Worm (Caenorhabditis elegans): ENCODE results near the gene acl-14.
A peak's percentile ranks its signal among the peaks of the same experiment; 100 is the strongest.

The acl-14 gene

DNA sequence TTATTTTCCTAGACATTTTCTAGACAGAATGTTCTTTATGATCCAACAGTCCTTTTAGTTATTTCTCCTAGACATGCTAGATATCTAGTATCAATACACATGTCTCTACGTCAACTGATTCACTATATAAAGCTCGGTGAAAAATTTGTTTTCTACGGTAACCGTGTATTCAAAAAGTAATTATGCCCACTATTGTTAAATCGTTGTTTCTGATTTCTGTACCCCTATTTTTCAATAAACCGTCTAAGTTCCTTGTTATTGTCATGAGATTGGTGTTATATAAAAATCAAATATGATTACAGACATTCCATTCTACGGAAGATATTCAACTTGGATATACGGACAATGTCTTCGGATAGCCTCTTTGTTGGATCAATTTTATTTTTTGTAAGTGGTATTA is 19.5 kb upstream of the acl-14 start, which contains the start of gene srx-46:
srx-46 (plus strand) TSS at position 301 of the 400 bp plus-strand sequence.
- TF ChIP-seq ztf-3 (GFP tag; optimal IDR thresholded peaks at IDR 0.05) (no peak), F49E8.2 (tag; optimal IDR thresholded peaks at IDR 0.05; ENCODE audit: insufficient read depth) (no peak), bed-1 (GFP tag; IDR thresholded peaks at IDR 0.05) (no peak)

DNA sequence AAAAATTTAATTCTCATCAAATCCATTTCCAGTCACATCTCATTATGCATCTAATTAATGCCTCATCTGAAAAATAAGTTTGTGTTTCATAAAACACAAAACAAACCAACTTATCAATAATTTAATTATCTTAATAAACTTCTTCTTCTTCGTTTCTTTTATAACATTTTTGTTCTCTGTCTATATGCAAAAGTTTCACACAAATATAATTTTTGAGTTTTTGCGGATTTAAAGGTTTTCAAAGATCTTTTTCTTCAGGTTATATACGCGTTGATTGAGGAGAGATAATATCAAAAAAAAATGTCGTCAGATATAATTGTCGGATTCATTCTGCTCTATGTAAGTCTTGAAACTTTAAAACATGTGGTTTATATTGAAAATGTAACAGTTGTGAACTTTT is 16.3 kb upstream of the acl-14 start, which contains the start of gene srx-47:
srx-47 (plus strand) TSS at position 301 of the 400 bp plus-strand sequence.
- TF ChIP-seq let-607 (tag; optimal IDR thresholded peaks at IDR 0.05) = no peak
- no peak for TF ChIP-seq egl-18 (GFP tag; IDR thresholded peaks at IDR 0.05)
- TF ChIP-seq T26A5.8 (tag; optimal IDR thresholded peaks at IDR 0.05) = no peak
- no peak for TF ChIP-seq ceh-79 (tag; optimal IDR thresholded peaks at IDR 0.05)
- TF ChIP-seq attf-5 (GFP tag; optimal IDR thresholded peaks at IDR 0.05) = no peak
- no peak for TF ChIP-seq lin-54 (GFP tag; optimal IDR thresholded peaks at IDR 0.05)
- no peak for TF ChIP-seq repo-1 (tag; optimal IDR thresholded peaks at IDR 0.05)
- TF ChIP-seq nhr-90 (tag; optimal IDR thresholded peaks at IDR 0.05) = no peak
- TF ChIP-seq sea-2 (GFP tag; IDR thresholded peaks at IDR 0.05) = no peak
- no peak for TF ChIP-seq bed-2 (GFP tag; IDR thresholded peaks at IDR 0.05)
- no peak for TF ChIP-seq lin-26 (GFP tag; IDR thresholded peaks at IDR 0.05)
- no peak for TF ChIP-seq B0035.1 (tag; optimal IDR thresholded peaks at IDR 0.05)
- no peak for TF ChIP-seq tbp1 (GFP tag; optimal IDR thresholded peaks at IDR 0.05)
- no peak for TF ChIP-seq ceh-40 (GFP tag; IDR thresholded peaks at IDR 0.05)
- no peak for TF ChIP-seq unc-62 (GFP tag; optimal IDR thresholded peaks at IDR 0.05)

DNA sequence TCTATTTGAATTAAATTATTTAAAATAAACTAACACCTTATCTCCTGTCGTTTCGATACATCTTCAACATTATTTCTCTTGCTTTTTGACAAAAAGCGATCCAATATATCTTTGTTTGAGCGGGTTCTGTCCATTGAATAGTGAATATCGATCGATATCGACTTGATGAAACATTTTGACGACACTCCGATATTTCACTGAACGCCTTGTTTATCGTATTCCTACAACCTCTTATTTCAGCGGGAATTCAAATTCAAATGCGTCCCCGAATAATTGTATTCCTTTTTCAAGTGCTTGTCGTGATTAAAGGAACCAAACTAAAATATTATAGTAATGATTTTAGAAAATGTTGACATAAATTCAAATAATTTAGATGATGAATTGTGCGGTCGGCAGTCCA is 13.4 kb upstream of the acl-14 start, which contains the start of the genes K07B1.7 and try-5:
K07B1.7 (minus strand) TSS at position 159 of the 400 bp plus-strand sequence.
try-5 (plus strand) TSS at position 241 of the 400 bp plus-strand sequence.
- TF ChIP-seq ccch-3 (GFP tag; optimal IDR thresholded peaks at IDR 0.05) (no peak), B0019.2 (GFP tag; conservative IDR thresholded peaks at IDR 0.05) (no peak), tlf-1 (GFP tag; optimal IDR thresholded peaks at IDR 0.05) (no peak), let-607 (tag; optimal IDR thresholded peaks at IDR 0.05) (no peak), hlh-26 (GFP tag; conservative IDR thresholded peaks at IDR 0.05) (no peak), die-1 (tag; optimal IDR thresholded peaks at IDR 0.05) (no peak), madf-3 (GFP tag; IDR thresholded peaks at IDR 0.05) (no peak), ceh-79 (tag; optimal IDR thresholded peaks at IDR 0.05) (no peak), let-526 (GFP tag; IDR thresholded peaks at IDR 0.05) (no peak), F57A8.1 (GFP tag; optimal IDR thresholded peaks at IDR 0.05) (no peak), lin-35 (GFP tag; optimal IDR thresholded peaks at IDR 0.05) (peak in 1 of 3 experiments; percentile 85), cebp-2 (GFP tag; IDR thresholded peaks at IDR 0.05) (no peak), ceh-58 (GFP tag; IDR thresholded peaks at IDR 0.05) (no peak), attf-5 (GFP tag; optimal IDR thresholded peaks at IDR 0.05) (no peak), ceh-40 (GFP tag; IDR thresholded peaks at IDR 0.05) (no peak), C17E4.6 (GFP tag; IDR thresholded peaks at IDR 0.05) (no peak), nhr-90 (tag; optimal IDR thresholded peaks at IDR 0.05) (no peak), dox-1 (GFP tag; IDR thresholded peaks at IDR 0.05) (no peak), F52B5.7 (tag; optimal IDR thresholded peaks at IDR 0.05) (no peak), nhr-120 (GFP tag; IDR thresholded peaks at IDR 0.05) (no peak), T26A5.8 (tag; optimal IDR thresholded peaks at IDR 0.05) (no peak), hsf-1 (GFP tag; IDR thresholded peaks at IDR 0.05) (no peak), Y53F4B.3 (GFP tag; IDR thresholded peaks at IDR 0.05) (no peak), Y56A3A.18 (GFP tag; IDR thresholded peaks at IDR 0.05) (no peak), him-1 (tag; optimal IDR thresholded peaks at IDR 0.05) (peak; percentile 36), egl-44 (GFP tag; IDR thresholded peaks at IDR 0.05) (no peak), snpc-4 (GFP tag; optimal IDR thresholded peaks at IDR 0.05) (no peak), snpc-4 (tag; optimal IDR thresholded peaks at IDR 0.05) (no peak), unc-130 (GFP tag; optimal IDR thresholded peaks at IDR 0.05) (no peak), nfya-1 (tag; optimal IDR thresholded peaks at IDR 0.05; ENCODE audit: borderline replicate concordance, insufficient read depth) (no peak), efl-1 (GFP tag; optimal IDR thresholded peaks at IDR 0.05) (peak; percentile 68), pha-4 (tag; optimal IDR thresholded peaks at IDR 0.05) (no peak), snpc-1.1 (tag; optimal IDR thresholded peaks at IDR 0.05; ENCODE audit: insufficient read depth) (no peak), F37B4.10 (GFP tag; IDR thresholded peaks at IDR 0.05) (no peak)
